Fruit fly (Drosophila melanogaster) whole organism, embryonic: Measurements from ENCODE around the gene CG17768.

Source experiments
- Atf-2 ChIP-seq: fragments of 200-800 bp; sonication (Bioruptor generic); optimal IDR thresholded peaks from 2 replicates; lab custom pipeline; 2016; ENCODE audit warnings: missing biosample characterization, missing genetic modification characterization
- CG12219 ChIP-seq: fragments of 200-800 bp; sonication (Bioruptor generic); optimal IDR thresholded peaks from 3 replicates; lab custom pipeline; 2018; ENCODE audit warnings: missing biosample characterization, mild to moderate bottlenecking, missing genetic modification characterization
- CG12299 ChIP-seq: fragments of 200-800 bp; sonication (Bioruptor generic); optimal IDR thresholded peaks from 2 replicates; lab custom pipeline; 2018; ENCODE audit warnings: missing biosample characterization, mild to moderate bottlenecking, missing genetic modification characterization
- CG14441 ChIP-seq: fragments of 200-800 bp; sonication (Bioruptor generic); IDR thresholded peaks from 2 replicates; pipeline ENCODE4 v1.3.6; 2022; ENCODE audit warnings: missing biosample characterization, missing genetic modification characterization
- CG15514 ChIP-seq: fragments of 200-800 bp; sonication (Bioruptor generic); optimal IDR thresholded peaks from 3 replicates; lab custom pipeline; 2017; ENCODE audit warnings: missing biosample characterization, missing genetic modification characterization, mild to moderate bottlenecking, moderate library complexity, missing genetic modification reagents
- CG1647 ChIP-seq: fragments of 200-800 bp; sonication (Bioruptor generic); optimal IDR thresholded peaks from 3 replicates; lab custom pipeline; 2016; ENCODE audit warnings: missing biosample characterization, missing genetic modification characterization
- CG2120 ChIP-seq: fragments of 200-800 bp; sonication (Bioruptor generic); optimal IDR thresholded peaks from 3 replicates; lab custom pipeline; 2016; ENCODE audit warnings: missing biosample characterization, missing genetic modification characterization
- CG2678 ChIP-seq: fragments of 200-800 bp; sonication (Bioruptor generic); optimal IDR thresholded peaks from 3 replicates; lab custom pipeline; 2019; ENCODE audit warnings: missing biosample characterization, mild to moderate bottlenecking, missing genetic modification characterization, moderate library complexity
- CG2875 ChIP-seq: fragments of 200-800 bp; sonication (Bioruptor generic); optimal IDR thresholded peaks from 2 replicates; lab custom pipeline; 2017; ENCODE audit warnings: missing biosample characterization, mild to moderate bottlenecking, missing genetic modification characterization, missing genetic modification reagents
- CG3281 ChIP-seq: fragments of 200-800 bp; sonication (Bioruptor generic); optimal IDR thresholded peaks from 3 replicates; lab custom pipeline; 2017; ENCODE audit warnings: missing biosample characterization, mild to moderate bottlenecking, missing genetic modification characterization
- CG34422 ChIP-seq: fragments of 200-800 bp; sonication (Bioruptor generic); IDR thresholded peaks from 3 replicates; pipeline ENCODE4 v1.3.6; 2022; ENCODE audit warnings: missing biosample characterization, missing genetic modification characterization
- CG3847 ChIP-seq: fragments of 200-800 bp; sonication (Bioruptor generic); IDR thresholded peaks from 2 replicates; pipeline ENCODE4 v1.3.6; 2022; ENCODE audit warnings: missing biosample characterization, missing genetic modification characterization
- CG42726 ChIP-seq: fragments of 200-800 bp; sonication (Bioruptor generic); IDR thresholded peaks from 2 replicates; pipeline ENCODE4 v1.3.6; 2022; ENCODE audit warnings: missing biosample characterization, missing genetic modification characterization; ENCODE audit not compliant: partially characterized antibody
- CG43689 ChIP-seq: fragments of 200-800 bp; sonication (Bioruptor generic); IDR thresholded peaks from 2 replicates; pipeline ENCODE4 v1.3.6; 2022; ENCODE audit warnings: missing biosample characterization, missing genetic modification characterization
- CG4424 ChIP-seq: fragments of 200-800 bp; sonication (Bioruptor generic); optimal IDR thresholded peaks from 3 replicates; lab custom pipeline; 2016; ENCODE audit warnings: missing biosample characterization, missing genetic modification characterization
- CG6689 ChIP-seq: fragments of 200-800 bp; sonication (Bioruptor generic); IDR thresholded peaks from 2 replicates; pipeline ENCODE4 v1.3.6; 2022; ENCODE audit warnings: missing biosample characterization, missing genetic modification characterization
- CG7271 ChIP-seq: fragments of 200-800 bp; sonication (Bioruptor generic); optimal IDR thresholded peaks from 2 replicates; lab custom pipeline; 2018; ENCODE audit warnings: missing biosample characterization, mild to moderate bottlenecking, missing genetic modification characterization, moderate library complexity
- CG9437 ChIP-seq: fragments of 200-800 bp; sonication (Bioruptor generic); optimal IDR thresholded peaks from 2 replicates; lab custom pipeline; 2018; ENCODE audit warnings: missing biosample characterization, mild to moderate bottlenecking, missing genetic modification characterization
- CkIIα-i1 ChIP-seq: fragments of 200-800 bp; sonication (Bioruptor generic); IDR thresholded peaks from 2 replicates; pipeline ENCODE4 v1.3.6; 2022; ENCODE audit warnings: missing biosample characterization, missing genetic modification characterization
- Dad ChIP-seq: fragments of 200-800 bp; sonication (Bioruptor generic); optimal IDR thresholded peaks from 3 replicates; lab custom pipeline; 2016; ENCODE audit warnings: missing biosample characterization, missing genetic modification characterization
- Dek ChIP-seq: fragments of 200-800 bp; sonication (Bioruptor generic); optimal IDR thresholded peaks from 3 replicates; lab custom pipeline; 2019; ENCODE audit warnings: missing biosample characterization, mild to moderate bottlenecking, missing genetic modification characterization, moderate library complexity
- Doc3 ChIP-seq: fragments of 200-800 bp; sonication (Bioruptor generic); IDR thresholded peaks from 3 replicates; pipeline ENCODE4 v1.3.6; 2022; ENCODE audit warnings: missing biosample characterization, missing genetic modification characterization; ENCODE audit not compliant: partially characterized antibody
- Elba2 ChIP-seq: fragments of 200-800 bp; sonication (Bioruptor generic); optimal IDR thresholded peaks from 3 replicates; lab custom pipeline; 2016; ENCODE audit warnings: missing biosample characterization, missing genetic modification characterization
- Fer2 ChIP-seq: fragments of 200-800 bp; sonication (Bioruptor generic); optimal IDR thresholded peaks from 2 replicates; lab custom pipeline; 2018; ENCODE audit warnings: missing biosample characterization, mild to moderate bottlenecking, missing genetic modification characterization, moderate library complexity
- Hr3 ChIP-seq: fragments of 200-800 bp; sonication (Bioruptor generic); optimal IDR thresholded peaks from 3 replicates; lab custom pipeline; 2016; ENCODE audit warnings: missing biosample characterization, missing genetic modification characterization
- Hr51 ChIP-seq, 2 experiments: fragments of 200-800 bp; sonication (Bioruptor generic); optimal IDR thresholded peaks; 2 replicates in 1 of 2; 3 replicates in 1 of 2; lab custom pipeline; 2016 to 2018; ENCODE audit warnings: missing biosample characterization in 2 of 2, missing genetic modification characterization in 2 of 2, mild to moderate bottlenecking in 1 of 2, moderate library complexity in 1 of 2
- Hr78 ChIP-seq, 2 experiments: fragments of 200-800 bp in 1 of 2; fragments of >200 bp in 1 of 2; sonication (Bioruptor generic) in 1 of 2; optimal IDR thresholded peaks; 2 replicates each; lab custom pipeline; 2017 to 2019; ENCODE audit warnings: missing biosample characterization in 2 of 2, missing genetic modification characterization in 2 of 2, mild to moderate bottlenecking in 1 of 2, moderate library complexity in 1 of 2
- NFAT ChIP-seq: fragments of 200-800 bp; sonication (Bioruptor generic); IDR thresholded peaks from 2 replicates; pipeline ENCODE4 v1.3.6; 2022; ENCODE audit warnings: missing biosample characterization, missing genetic modification characterization
- Nf-YB ChIP-seq: fragments of 200-800 bp; sonication (Bioruptor generic); optimal IDR thresholded peaks from 3 replicates; lab custom pipeline; 2019; ENCODE audit warnings: missing biosample characterization, mild to moderate bottlenecking, missing genetic modification characterization, moderate library complexity
- Nf-YC ChIP-seq: fragments of 200-800 bp; optimal IDR thresholded peaks from 3 replicates; lab custom pipeline; 2019; ENCODE audit warnings: missing biosample characterization, mild to moderate bottlenecking, missing genetic modification characterization, moderate library complexity
- Oli ChIP-seq: fragments of 200-800 bp; sonication (Bioruptor generic); optimal IDR thresholded peaks from 2 replicates; lab custom pipeline; 2018; ENCODE audit warnings: missing biosample characterization, mild to moderate bottlenecking, missing genetic modification characterization, moderate library complexity
- Stat92E ChIP-seq, 3 experiments: fragments of >200 bp in 2 of 3; fragments of 200-800 bp in 1 of 3; sonication (Bioruptor generic) in 1 of 3; optimal IDR thresholded peaks; 2 replicates each; lab custom pipeline; 2017 to 2019; ENCODE audit warnings: missing biosample characterization in 3 of 3, missing genetic modification characterization in 3 of 3, mild to moderate bottlenecking in 1 of 3, moderate library complexity in 1 of 3
- Xbp1 ChIP-seq: fragments of 200-800 bp; sonication (Bioruptor generic); optimal IDR thresholded peaks from 3 replicates; lab custom pipeline; 2016; ENCODE audit warnings: missing biosample characterization, mild to moderate bottlenecking, missing genetic modification characterization
- chn ChIP-seq: fragments of 200-800 bp; sonication (Bioruptor generic); optimal IDR thresholded peaks from 2 replicates; lab custom pipeline; 2016; ENCODE audit warnings: missing biosample characterization, missing genetic modification characterization
- eyg ChIP-seq: fragments of 200-800 bp; sonication (Bioruptor generic); optimal IDR thresholded peaks from 3 replicates; lab custom pipeline; 2016; ENCODE audit warnings: missing biosample characterization, missing genetic modification characterization
- fd96Cb ChIP-seq: fragments of 200-800 bp; sonication (Bioruptor generic); optimal IDR thresholded peaks from 2 replicates; lab custom pipeline; 2018; ENCODE audit warnings: missing biosample characterization, mild to moderate bottlenecking, missing genetic modification characterization, moderate library complexity
- fru ChIP-seq: fragments of >200 bp; optimal IDR thresholded peaks from 2 replicates; lab custom pipeline; 2017
- ftz-f1 ChIP-seq: fragments of 200-800 bp; sonication (Bioruptor generic); optimal IDR thresholded peaks from 2 replicates; lab custom pipeline; 2016; ENCODE audit warnings: missing biosample characterization, missing genetic modification characterization
- gt ChIP-seq: fragments of 200-800 bp; sonication (Bioruptor generic); IDR thresholded peaks from 2 replicates; pipeline ENCODE4 v1.3.6; 2022; ENCODE audit warnings: missing biosample characterization, missing genetic modification characterization
- hth ChIP-seq: fragments of >200 bp; optimal IDR thresholded peaks from 2 replicates; lab custom pipeline; 2017; ENCODE audit warnings: inconsistent platforms
- kah ChIP-seq: fragments of 200-800 bp; sonication (Bioruptor generic); optimal IDR thresholded peaks from 2 replicates; lab custom pipeline; 2018; ENCODE audit warnings: missing biosample characterization, mild to moderate bottlenecking, missing genetic modification characterization
- kni ChIP-seq: fragments of 200-800 bp; sonication (Bioruptor generic); optimal IDR thresholded peaks from 3 replicates; lab custom pipeline; 2017; ENCODE audit warnings: mild to moderate bottlenecking, missing biosample characterization, missing genetic modification reagents, missing genetic modification characterization
- nau ChIP-seq: fragments of 200-800 bp; sonication (Bioruptor generic); optimal IDR thresholded peaks from 3 replicates; lab custom pipeline; 2017; ENCODE audit warnings: missing biosample characterization, mild to moderate bottlenecking, missing genetic modification characterization, missing genetic modification reagents
- pnt ChIP-seq: fragments of 200-800 bp; sonication (Bioruptor generic); optimal IDR thresholded peaks from 3 replicates; lab custom pipeline; 2016; ENCODE audit warnings: missing biosample characterization, missing genetic modification characterization
- ro ChIP-seq: fragments of 200-800 bp; sonication (Bioruptor generic); IDR thresholded peaks from 2 replicates; pipeline ENCODE4 v1.3.6; 2022; ENCODE audit warnings: missing biosample characterization, missing genetic modification characterization
- salm ChIP-seq: fragments of 200-800 bp; sonication (Bioruptor generic); optimal IDR thresholded peaks from 2 replicates; lab custom pipeline; 2018; ENCODE audit warnings: missing biosample characterization, mild to moderate bottlenecking, missing genetic modification characterization
- slou ChIP-seq: fragments of 200-800 bp; sonication (Bioruptor generic); optimal IDR thresholded peaks from 3 replicates; lab custom pipeline; 2016; ENCODE audit warnings: missing biosample characterization, missing genetic modification characterization
- so ChIP-seq: fragments of 200-800 bp; sonication (Bioruptor generic); IDR thresholded peaks from 3 replicates; pipeline ENCODE4 v1.3.6; 2022; ENCODE audit warnings: missing biosample characterization, missing genetic modification characterization
- stwl ChIP-seq: fragments of 200-800 bp; sonication (Bioruptor generic); optimal IDR thresholded peaks from 3 replicates; lab custom pipeline; 2018; ENCODE audit warnings: missing biosample characterization, mild to moderate bottlenecking, missing genetic modification characterization, moderate library complexity
- zen ChIP-seq: fragments of 200-800 bp; sonication (Bioruptor generic); optimal IDR thresholded peaks from 3 replicates; lab custom pipeline; 2018; ENCODE audit warnings: missing biosample characterization, mild to moderate bottlenecking, missing genetic modification characterization, moderate library complexity

Gene CG17768

dm6 chr2L:10430802-10431476, 25.9 kb upstream of the CG17768 start, which contains the start of the genes Bug22 and TfIIB (continued):
- TF ChIP-seq CG2120 (GFP tag; lab: Kevin White, UChicago) (peak; percentile 86), Fer2 (tag; lab: Kevin White, UChicago) (peak; percentile 28), CG9437 (GFP tag; lab: Kevin White, UChicago) (peak; percentile 34), CG2875 (GFP tag; lab: Kevin White, UChicago) (no peak), Oli (tag; lab: Kevin White, UChicago) (no peak), CG4424 (GFP tag; lab: Kevin White, UChicago) (peak; percentile 75), Atf-2 (peak; percentile 53), Dad (GFP tag; lab: Kevin White, UChicago) (peak; percentile 39), CG12299 (tag; lab: Kevin White, UChicago) (peak; percentile 28), CG7271 (tag; lab: Kevin White, UChicago) (peak; percentile 6), Hr78 (GFP tag; optimal IDR thresholded peaks at IDR 0.05; lab: Kevin White, UChicago) (no peak), CG34422 (GFP tag; lab: Robert Waterston, UW) (peak; percentile 72), pnt (peak; percentile 43), CkIIα-i1 (GFP tag; lab: Robert Waterston, UW) (no peak), Hr51 (GFP tag; optimal IDR thresholded peaks at IDR 0.05; lab: Kevin White, UChicago) (peak; percentile 75 to 76), Dek (tag; lab: Kevin White, UChicago) (peak; percentile 76), nau (GFP tag; lab: Kevin White, UChicago) (peak; percentile 3), CG3847 (GFP tag; lab: Robert Waterston, UW) (peak; percentile 73), kah (no peak), Nf-YC (peak; percentile 75), CG3281 (peak; percentile 65), NFAT (peak; percentile 76; the same call in 1 of the 2 replicates), zen (peak; percentile 46), CG14441 (GFP tag; lab: Robert Waterston, UW) (peak; percentile 70), CG15514 (GFP tag; lab: Kevin White, UChicago) (peak; percentile 71), Stat92E (GFP tag; optimal IDR thresholded peaks at IDR 0.05; lab: Kevin White, UChicago) (no peak), Doc3 (GFP tag; lab: Robert Waterston, UW) (no peak), chn (peak; percentile 81), Elba2 (GFP tag; lab: Kevin White, UChicago) (peak; percentile 87), so (GFP tag; lab: Robert Waterston, UW) (no peak), ro (no peak), CG6689 (GFP tag; lab: Robert Waterston, UW) (peak; percentile 85), Xbp1 (GFP tag; lab: Kevin White, UChicago) (peak; percentile 83), Hr3 (peak; percentile 73), CG43689 (GFP tag; lab: Robert Waterston, UW) (no peak), Nf-YB (GFP tag; lab: Kevin White, UChicago) (peak; percentile 51), eyg (GFP tag; lab: Kevin White, UChicago) (no peak), CG12219 (GFP tag; lab: Kevin White, UChicago) (peak; percentile 28), CG1647 (GFP tag; lab: Kevin White, UChicago) (peak; percentile 47), ftz-f1 (GFP tag; lab: Kevin White, UChicago) (peak; percentile 58), fru (lab: Kevin White, UChicago) (no peak), kni (GFP tag; lab: Kevin White, UChicago) (no peak), stwl (tag; lab: Kevin White, UChicago) (peak; percentile 64), CG2678 (tag; lab: Kevin White, UChicago) (no peak), hth (lab: Kevin White, UChicago) (no peak), slou (GFP tag; lab: Kevin White, UChicago) (peak; percentile 62), gt (no peak), fd96Cb (peak; percentile 29), salm (peak; percentile 17), CG42726 (GFP tag; lab: Robert Waterston, UW) (no peak)
